Worm (Caenorhabditis elegans) whole organism, late embryonic: Measurements from ENCODE around the gene T13C2.2.

Experiments
- F13H6.1 ChIP-seq: sonication (generic microtip); optimal IDR thresholded peaks from 2 replicates; lab custom pipeline; 2016; ENCODE audit warnings: missing genetic modification characterization, missing compliant biosample characterization
- ama-1 ChIP-seq: fragments of 150-350 bp; optimal IDR thresholded peaks from 2 replicates; lab custom pipeline; 2014
- ceh-24 ChIP-seq: sonication (generic microtip); optimal IDR thresholded peaks from 2 replicates; lab custom pipeline; 2016; ENCODE audit warnings: mild to moderate bottlenecking, missing genetic modification characterization, missing compliant biosample characterization
- ceh-6 ChIP-seq: fragments of 200-800 bp; sonication (Bioruptor generic); optimal IDR thresholded peaks from 2 replicates; lab custom pipeline; 2018; ENCODE audit warnings: mild to moderate bottlenecking, missing genetic modification characterization, missing compliant biosample characterization
- ceh-9 ChIP-seq: sonication (generic microtip); optimal IDR thresholded peaks from 2 replicates; lab custom pipeline; 2016; ENCODE audit warnings: mild to moderate bottlenecking, missing genetic modification characterization, inconsistent platforms, missing compliant biosample characterization
- dmd-4 ChIP-seq: sonication (generic microtip); optimal IDR thresholded peaks from 2 replicates; lab custom pipeline; 2016; ENCODE audit warnings: borderline replicate concordance, missing genetic modification characterization, missing compliant biosample characterization
- fkh-10 ChIP-seq: fragments of 150-350 bp; optimal IDR thresholded peaks from 2 replicates; lab custom pipeline; 2014; ENCODE audit warnings: missing biosample characterization, missing genetic modification reagents, missing genetic modification characterization
- hlh-8 ChIP-seq: sonication (generic microtip); optimal IDR thresholded peaks from 2 replicates; lab custom pipeline; 2016; ENCODE audit warnings: missing genotype, missing genetic modification characterization, missing compliant biosample characterization
- nfya-1 ChIP-seq: sonication (generic microtip); optimal IDR thresholded peaks from 2 replicates; lab custom pipeline; 2017; ENCODE audit warnings: missing genetic modification characterization, mild to moderate bottlenecking, missing compliant biosample characterization, antibody characterized with exemption, moderate library complexity
- nhr-11 ChIP-seq: fragments of 150-350 bp; optimal IDR thresholded peaks from 2 replicates; lab custom pipeline; 2014; ENCODE audit warnings: missing biosample characterization, missing genetic modification characterization
- pqm-1 ChIP-seq: sonication (generic microtip); optimal IDR thresholded peaks from 2 replicates; lab custom pipeline; 2016; ENCODE audit warnings: missing genetic modification characterization, missing compliant biosample characterization

ce11 chrII:6821832-6822231 lies 29.8 kb downstream of the T13C2.2 start:
- TF ChIP-seq ceh-6 (GFP tag; lab: Kevin White, UChicago) (no peak), nfya-1 (tag; lab: Kevin White, UChicago) (no peak), ceh-9 (tag; lab: Kevin White, UChicago) (no peak), hlh-8 (no peak), fkh-10 (GFP tag; lab: Kevin White, UChicago) (no peak), ceh-24 (no peak), dmd-4 (no peak), pqm-1 (tag; lab: Kevin White, UChicago) (no peak), F13H6.1 (tag; lab: Kevin White, UChicago) (no peak), nhr-11 (tag; lab: Kevin White, UChicago) (no peak), ama-1 (lab: Kevin White, UChicago) (no peak)
